Worm (Caenorhabditis elegans): ENCODE results near the gene chil-19.

Gene chil-19

ce11 chrII:9407469-9407868 lies 46.7 kb downstream of the chil-19 start, which contains the start of gene arrd-2:
Gene arrd-2 (plus strand): TSS chrII:9407769.
- TF ChIP-seq mab-5 (tag; optimal IDR thresholded peaks at IDR 0.05) (no peak), elt-3 (tag; optimal IDR thresholded peaks at IDR 0.05) (no peak), peb-1 (tag; optimal IDR thresholded peaks at IDR 0.05) (no peak), nhr-12 (tag; optimal IDR thresholded peaks at IDR 0.05) (no peak), ztf-11 (tag; optimal IDR thresholded peaks at IDR 0.05) (no peak), F13H6.1 (tag; optimal IDR thresholded peaks at IDR 0.05) (no peak), ztf-4 (tag; optimal IDR thresholded peaks at IDR 0.05) (no peak), nhr-25 (tag; optimal IDR thresholded peaks at IDR 0.05) (no peak), elt-1 (tag; optimal IDR thresholded peaks at IDR 0.05) (no peak), alr-1 (tag; optimal IDR thresholded peaks at IDR 0.05) (no peak), Y55F3AM.14 (GFP tag; optimal IDR thresholded peaks at IDR 0.05) (no peak), nhr-77 (tag; optimal IDR thresholded peaks at IDR 0.05) (no peak), lin-11 (tag; optimal IDR thresholded peaks at IDR 0.05) (no peak), ceh-16 (tag; optimal IDR thresholded peaks at IDR 0.05) (no peak), dmd-4 (tag; optimal IDR thresholded peaks at IDR 0.05) (no peak), ama-1 (optimal IDR thresholded peaks at IDR 0.05) (no peak), snpc-4 (tag; optimal IDR thresholded peaks at IDR 0.05) (no peak), crh-2 (tag; optimal IDR thresholded peaks at IDR 0.05) (no peak), nhr-10 (tag; optimal IDR thresholded peaks at IDR 0.05) (no peak), C34F6.9 (tag; optimal IDR thresholded peaks at IDR 0.05) (no peak)

DNA sequence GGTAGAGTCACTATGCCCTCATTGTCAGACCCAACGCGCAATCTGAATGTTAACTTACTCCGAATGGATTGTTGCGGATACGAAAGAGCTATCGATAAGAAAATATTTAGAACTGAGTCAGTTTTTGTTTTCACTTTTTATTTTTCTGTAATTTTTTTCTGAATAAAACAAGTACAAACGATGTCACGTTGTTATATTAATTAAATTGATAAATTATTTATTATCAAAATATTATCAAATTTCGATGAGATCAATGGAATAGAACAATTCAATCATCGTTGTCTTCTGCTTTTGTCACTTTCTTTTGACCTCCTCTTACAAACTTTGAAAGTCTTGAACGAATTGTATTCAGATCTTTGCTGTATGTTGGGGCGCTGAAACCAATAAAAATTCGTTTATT lies 47.2 kb downstream of the chil-19 start, which contains the start of gene mpz-6:
TSS of gene mpz-6 (minus strand) at position 101 of the 400 bp plus-strand sequence.
- TF ChIP-seq mbf-1 (tag; optimal IDR thresholded peaks at IDR 0.05), result no peak
- no peak for TF ChIP-seq elt-1 (tag; optimal IDR thresholded peaks at IDR 0.05)
- TF ChIP-seq nhr-237 (tag; optimal IDR thresholded peaks at IDR 0.05), result no peak
- TF ChIP-seq lin-13 (GFP tag; optimal IDR thresholded peaks at IDR 0.05), result no peak
- TF ChIP-seq sma-9 (GFP tag; optimal IDR thresholded peaks at IDR 0.05), result no peak
- no peak for TF ChIP-seq sma-9 (tag; optimal IDR thresholded peaks at IDR 0.05)
- no peak for TF ChIP-seq nhr-6 (tag; optimal IDR thresholded peaks at IDR 0.05)
- TF ChIP-seq peb-1 (tag; optimal IDR thresholded peaks at IDR 0.05), result no peak
- TF ChIP-seq zag-1 (tag; optimal IDR thresholded peaks at IDR 0.05), result no peak
- TF ChIP-seq mab-5 (tag; optimal IDR thresholded peaks at IDR 0.05), result no peak
- no peak for TF ChIP-seq blmp-1 (tag; optimal IDR thresholded peaks at IDR 0.05; ENCODE audit: insufficient read depth)
- TF ChIP-seq ztf-4 (tag; optimal IDR thresholded peaks at IDR 0.05), result no peak
- TF ChIP-seq snpc-4 (tag; optimal IDR thresholded peaks at IDR 0.05), result no peak
- TF ChIP-seq ceh-16 (tag; optimal IDR thresholded peaks at IDR 0.05), result no peak

DNA sequence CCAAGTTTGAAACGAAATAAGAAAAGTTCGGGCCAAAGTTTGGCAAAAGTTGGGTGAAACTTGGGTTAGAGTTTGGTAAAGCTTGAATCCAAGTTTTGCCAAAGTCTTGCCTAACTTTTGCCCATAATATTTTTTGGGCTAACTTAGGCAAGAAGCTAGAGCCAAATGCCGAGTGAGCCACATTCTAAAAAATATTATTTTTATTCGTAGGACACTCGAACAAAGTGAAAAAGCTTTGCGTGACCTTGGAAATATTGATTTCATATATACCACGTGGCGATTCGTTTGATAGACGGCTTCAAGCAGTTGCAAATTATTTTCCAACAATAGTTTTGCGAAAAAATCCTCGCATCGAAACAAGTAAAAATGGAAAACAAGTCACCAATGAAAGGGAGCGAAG lies 50.4 kb downstream of the chil-19 start, which contains the start of gene Y51B9A.5:
TSS of gene Y51B9A.5 (plus strand) at position 301 of the 400 bp plus-strand sequence.
- TF ChIP-seq unc-55 (GFP tag; optimal IDR thresholded peaks at IDR 0.05) (no peak), elt-1 (tag; optimal IDR thresholded peaks at IDR 0.05) (no peak), lin-39 (tag; optimal IDR thresholded peaks at IDR 0.05) (no peak), ztf-11 (tag; optimal IDR thresholded peaks at IDR 0.05) (no peak), nhr-237 (tag; optimal IDR thresholded peaks at IDR 0.05) (no peak), sma-9 (GFP tag; optimal IDR thresholded peaks at IDR 0.05) (no peak), sma-9 (tag; optimal IDR thresholded peaks at IDR 0.05) (no peak), egl-27 (tag; optimal IDR thresholded peaks at IDR 0.05) (no peak), nhr-12 (tag; optimal IDR thresholded peaks at IDR 0.05) (no peak), snpc-4 (tag; optimal IDR thresholded peaks at IDR 0.05) (no peak)

- TF ChIP-seq elt-1 (tag; optimal IDR thresholded peaks at IDR 0.05) (no peak), ztf-11 (tag; optimal IDR thresholded peaks at IDR 0.05) (no peak), mdl-1 (tag; optimal IDR thresholded peaks at IDR 0.05) (no peak), peb-1 (tag; optimal IDR thresholded peaks at IDR 0.05) (no peak), nhr-12 (tag; optimal IDR thresholded peaks at IDR 0.05) (no peak), lin-39 (tag; optimal IDR thresholded peaks at IDR 0.05) (no peak), nhr-77 (tag; optimal IDR thresholded peaks at IDR 0.05) (no peak), alr-1 (tag; optimal IDR thresholded peaks at IDR 0.05) (no peak), nhr-6 (tag; optimal IDR thresholded peaks at IDR 0.05) (no peak), nhr-11 (tag; optimal IDR thresholded peaks at IDR 0.05) (no peak), lsy-2 (tag; optimal IDR thresholded peaks at IDR 0.05) (no peak), unc-62 (GFP tag; optimal IDR thresholded peaks at IDR 0.05) (no peak), snpc-4 (tag; optimal IDR thresholded peaks at IDR 0.05) (no peak)
These were observed 51.1 kb downstream of the chil-19 start, which contains the start of gene Y51B9A.6 for ce11 chrII:9403087-9403486. Gene Y51B9A.6 (minus strand): TSS chrII:9403187.

All from whole organism, L2 larva.